Fruit fly (Drosophila melanogaster): ENCODE measurements around the gene Taf4.

The Taf4 gene

DNA sequence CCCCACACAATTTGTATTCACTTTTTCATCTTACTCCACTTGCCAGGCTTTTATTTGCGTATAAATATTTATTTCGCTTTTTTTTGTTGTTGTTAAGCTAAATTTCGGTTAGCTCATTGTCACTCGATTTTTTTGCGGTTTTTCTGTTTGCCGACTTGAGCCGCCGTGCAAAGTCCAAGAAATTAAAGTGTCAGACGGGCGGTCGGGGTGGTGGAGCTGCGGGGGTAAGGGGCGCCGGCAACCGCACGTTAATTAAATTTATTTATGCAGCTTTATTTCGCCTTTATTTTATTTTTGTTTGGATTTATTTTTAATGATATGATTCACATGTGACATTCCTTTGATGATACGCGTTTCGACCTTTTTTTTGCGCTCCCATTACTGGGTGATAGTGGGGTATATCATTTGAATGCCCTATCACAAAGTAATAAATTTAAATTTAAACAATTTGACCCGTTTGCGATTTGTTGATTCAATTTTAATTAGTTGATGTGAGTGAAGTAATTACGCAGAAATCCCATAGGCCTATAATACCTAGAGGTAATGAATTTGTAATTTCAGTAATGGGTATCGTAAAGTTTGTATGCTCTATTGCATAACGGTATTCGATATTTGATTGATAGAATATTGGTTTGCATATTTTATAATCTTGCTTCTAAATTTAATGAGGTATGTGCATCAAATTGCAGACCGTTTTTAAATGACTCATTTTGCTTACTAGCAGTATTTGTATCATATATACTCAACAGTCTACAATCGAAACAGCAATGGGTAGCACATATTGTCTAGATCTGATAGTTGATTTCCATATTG is 52.5 kb downstream of the Taf4 start (continued):
- TF ChIP-seq CG9932 (GFP tag; IDR thresholded peaks at IDR 0.05), result peak; percentile 74
- TF ChIP-seq CrebB (tag; optimal IDR thresholded peaks at IDR 0.05), result no peak
- peak; percentile 65 for TF ChIP-seq grau (tag; optimal IDR thresholded peaks at IDR 0.05)
- peak; percentile 46 for TF ChIP-seq Hmr (GFP tag; optimal IDR thresholded peaks at IDR 0.05)
- TF ChIP-seq CG2120 (GFP tag; optimal IDR thresholded peaks at IDR 0.05), result peak; percentile 86
- TF ChIP-seq crol (GFP tag; IDR thresholded peaks at IDR 0.05), result peak; percentile 59
- peak; percentile 22 for TF ChIP-seq tin (GFP tag; optimal IDR thresholded peaks at IDR 0.05)
- no peak for TF ChIP-seq CG33213 (GFP tag; optimal IDR thresholded peaks at IDR 0.05)
- TF ChIP-seq twi (tag; optimal IDR thresholded peaks at IDR 0.05), result no peak
- TF ChIP-seq kay (GFP tag; optimal IDR thresholded peaks at IDR 0.05), result peak; percentile 43
- TF ChIP-seq CG9876 (GFP tag; optimal IDR thresholded peaks at IDR 0.05), result no peak
- peak; percentile 22 for TF ChIP-seq tx (GFP tag; optimal IDR thresholded peaks at IDR 0.05)
- peak in 1 of 3 experiments; percentile 75 for TF ChIP-seq Stat92E (GFP tag; optimal IDR thresholded peaks at IDR 0.05)
- TF ChIP-seq CG32772 (GFP tag; IDR thresholded peaks at IDR 0.05), result no peak; the same call in 1 of the 2 replicates
- TF ChIP-seq pita (GFP tag; optimal IDR thresholded peaks at IDR 0.05), result no peak
- peak; percentile 89 for TF ChIP-seq Ets65A (GFP tag)
- TF ChIP-seq CG8281 (tag; optimal IDR thresholded peaks at IDR 0.05), result no peak
- peak; percentile 57 for TF ChIP-seq esg (GFP tag; conservative IDR thresholded peaks at IDR 0.05)
- TF ChIP-seq Dref (GFP tag; IDR thresholded peaks at IDR 0.05), result no peak
- peak; percentile 39; the same call in 1 of the 2 replicates for TF ChIP-seq sob (GFP tag; IDR thresholded peaks at IDR 0.05)
- TF ChIP-seq HHEX (GFP tag; optimal IDR thresholded peaks at IDR 0.05), result peak; percentile 8
- peak; percentile 34 for TF ChIP-seq Atf-2 (GFP tag; optimal IDR thresholded peaks at IDR 0.05)
- TF ChIP-seq CG7963 (GFP tag; IDR thresholded peaks at IDR 0.05; ENCODE audit: partially characterized antibody), result no peak
- TF ChIP-seq kah (GFP tag; optimal IDR thresholded peaks at IDR 0.05), result no peak
- TF ChIP-seq CG3847 (GFP tag; IDR thresholded peaks at IDR 0.05), result peak; percentile 56
- TF ChIP-seq CG9727 (GFP tag; optimal IDR thresholded peaks at IDR 0.05), result peak; percentile 31
- peak; percentile 11 for TF ChIP-seq emc (GFP tag; optimal IDR thresholded peaks at IDR 0.05)
- TF ChIP-seq CG8388 (GFP tag; optimal IDR thresholded peaks at IDR 0.05), result no peak
- peak; percentile 4 for TF ChIP-seq CG15514 (GFP tag; optimal IDR thresholded peaks at IDR 0.05)
- TF ChIP-seq CG3838 (GFP tag; optimal IDR thresholded peaks at IDR 0.05), result peak; percentile 32
- no peak for TF ChIP-seq Nf-YC (tag; optimal IDR thresholded peaks at IDR 0.05)
- peak; percentile 6; the same call in 1 of the 2 replicates for TF ChIP-seq CG14014 (GFP tag; IDR thresholded peaks at IDR 0.05)
- TF ChIP-seq dpn (GFP tag; optimal IDR thresholded peaks at IDR 0.05), result peak; percentile 44 to 60
- TF ChIP-seq CHES-1-like (GFP tag; optimal IDR thresholded peaks at IDR 0.05), result peak; percentile 50
- peak; percentile 68 for TF ChIP-seq dysf (GFP tag; IDR thresholded peaks at IDR 0.05)
- TF ChIP-seq CG12942 (GFP tag; optimal IDR thresholded peaks at IDR 0.05), result no peak
- no peak for TF ChIP-seq CG5180 (GFP tag; optimal IDR thresholded peaks at IDR 0.05)
- no peak for TF ChIP-seq CG10267 (tag; optimal IDR thresholded peaks at IDR 0.05)
- TF ChIP-seq mirr (GFP tag; optimal IDR thresholded peaks at IDR 0.05), result no peak
- TF ChIP-seq CG11456 (GFP tag; IDR thresholded peaks at IDR 0.05), result no peak
- TF ChIP-seq Asciz (GFP tag; optimal IDR thresholded peaks at IDR 0.05), result peak; percentile 2
- 0 out of 2 replicates have a peak, but pooled peaks have one; percentile 17 for TF ChIP-seq CG31441 (GFP tag; IDR thresholded peaks at IDR 0.05)
- no peak for TF ChIP-seq sr (GFP tag; IDR thresholded peaks at IDR 0.05)
- TF ChIP-seq dmrt99B (tag; optimal IDR thresholded peaks at IDR 0.05), result peak; percentile 52
- no peak for TF ChIP-seq trh (GFP tag; optimal IDR thresholded peaks at IDR 0.05)
- no peak for TF ChIP-seq CG18764 (GFP tag; optimal IDR thresholded peaks at IDR 0.05)
- no peak for TF ChIP-seq CG16813 (GFP tag; IDR thresholded peaks at IDR 0.05; ENCODE audit: partially characterized antibody)
- TF ChIP-seq gt (GFP tag; IDR thresholded peaks at IDR 0.05), result no peak
- TF ChIP-seq caup (GFP tag; optimal IDR thresholded peaks at IDR 0.05; ENCODE audit: severe bottlenecking), result peak; percentile 19

Data from whole organism, embryonic.